Fruit fly (Drosophila melanogaster) whole organism, wandering third instar larva: ENCODE measurements around the gene noc.

ENCODE experiments used
- Myc ChIP-seq: fragments of >200 bp; optimal IDR thresholded peaks from 2 replicates; lab custom pipeline; 2017
- h ChIP-seq: fragments of 200-800 bp; sonication (Bioruptor generic); optimal IDR thresholded peaks from 3 replicates; lab custom pipeline; 2016; ENCODE audit warnings: missing biosample characterization, mild to moderate bottlenecking, missing genetic modification characterization
- sage ChIP-seq: fragments of 200-800 bp; sonication (Bioruptor generic); optimal IDR thresholded peaks from 2 replicates; lab custom pipeline; 2016; ENCODE audit warnings: missing biosample characterization, mild to moderate bottlenecking, missing genetic modification characterization
- usp ChIP-seq: fragments of >200 bp; optimal IDR thresholded peaks from 2 replicates; lab custom pipeline; 2017; ENCODE audit warnings: missing biosample characterization, missing genetic modification characterization

DNA sequence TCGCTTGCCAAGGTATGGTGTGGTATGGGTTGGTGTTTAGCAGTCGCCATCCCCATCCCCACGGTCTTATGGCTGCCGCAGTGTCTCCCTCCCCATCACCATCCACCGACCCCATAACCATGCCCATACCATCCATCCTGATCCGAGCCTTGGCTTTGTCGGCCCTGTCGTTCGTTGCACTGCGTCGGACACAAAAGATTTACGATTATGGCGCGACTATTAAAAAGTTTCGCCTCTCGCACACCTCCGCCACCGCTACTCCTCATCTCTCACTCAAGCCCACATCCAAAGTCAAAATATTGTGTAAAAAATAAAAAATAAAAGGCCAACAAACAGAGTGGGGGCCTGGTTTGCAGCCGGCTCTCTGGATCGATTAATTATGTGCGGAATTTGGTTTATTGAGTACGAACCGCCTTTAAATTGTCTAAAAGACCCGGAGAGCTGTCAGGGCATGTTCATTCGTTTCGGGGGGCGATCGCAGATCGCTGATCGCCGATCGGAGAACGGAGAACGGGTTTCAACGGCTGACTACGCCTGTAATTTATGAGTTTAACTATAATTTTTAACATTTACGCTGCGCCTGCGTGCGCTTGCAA lies 40.7 kb downstream of the noc start:
- TF ChIP-seq h (GFP tag; lab: Kevin White, UChicago) (no peak), sage (GFP tag; lab: Kevin White, UChicago) (no peak), Myc (lab: Kevin White, UChicago) (no peak), usp (GFP tag; lab: Kevin White, UChicago) (no peak)
